Worm (Caenorhabditis elegans): ENCODE measurements around the gene F46B3.8.

- no peak for TF ChIP-seq dao-5 (tag; optimal IDR thresholded peaks at IDR 0.05)
- no peak for TF ChIP-seq him-1 (tag; optimal IDR thresholded peaks at IDR 0.05)
- TF ChIP-seq W03F9.2 (tag; optimal IDR thresholded peaks at IDR 0.05), result no peak
Measured at ce11 chrV:20638344-20638743, 15.4 kb upstream of the F46B3.8 start, which contains the start of gene Y44A6B.3.
